Worm (Caenorhabditis elegans): ENCODE measurements around the gene mep-1.

ce11 chrIV:11563090-11563489 lies 38.6 kb downstream of the mep-1 start:
- TF ChIP-seq lin-15B (tag; optimal IDR thresholded peaks at IDR 0.05) (no peak), skn-1 (tag; optimal IDR thresholded peaks at IDR 0.05) (no peak), jun-1 (tag; optimal IDR thresholded peaks at IDR 0.05) (no peak), nhr-77 (tag; optimal IDR thresholded peaks at IDR 0.05) (no peak), nhr-11 (tag; optimal IDR thresholded peaks at IDR 0.05) (no peak), nhr-25 (tag; optimal IDR thresholded peaks at IDR 0.05) (no peak), pha-4 (tag; optimal IDR thresholded peaks at IDR 0.05) (no peak), nhr-23 (tag; optimal IDR thresholded peaks at IDR 0.05) (no peak), ceh-9 (tag; optimal IDR thresholded peaks at IDR 0.05) (no peak)
